Fruit fly (Drosophila melanogaster) whole organism, embryonic: ENCODE measurements around the gene syd.

ENCODE experiments used
- Atf6 ChIP-seq: fragments of 200-800 bp; sonication (Bioruptor generic); IDR thresholded peaks from 2 replicates; pipeline ENCODE4 v1.3.6; 2022; ENCODE audit warnings: missing biosample characterization, missing genetic modification characterization
- CG10654 ChIP-seq: fragments of 200-800 bp; sonication (Bioruptor generic); optimal IDR thresholded peaks from 2 replicates; lab custom pipeline; 2016; ENCODE audit warnings: missing biosample characterization, missing genetic modification characterization
- CG10959 ChIP-seq: fragments of 200-800 bp; sonication (Bioruptor generic); IDR thresholded peaks from 2 replicates; pipeline ENCODE4 v1.3.6; 2022; ENCODE audit warnings: missing biosample characterization, missing genetic modification characterization
- CG11085 ChIP-seq: fragments of 200-800 bp; sonication (Bioruptor generic); IDR thresholded peaks from 2 replicates; pipeline ENCODE4 v1.3.6; 2022; ENCODE audit warnings: missing biosample characterization, missing genetic modification characterization
- CG11398 ChIP-seq: fragments of 200-800 bp; sonication (Bioruptor generic); optimal IDR thresholded peaks from 2 replicates; lab custom pipeline; 2016; ENCODE audit warnings: missing biosample characterization, missing genetic modification characterization
- CG11695 ChIP-seq: fragments of 200-800 bp; sonication (Bioruptor generic); IDR thresholded peaks from 3 replicates; pipeline ENCODE4 v1.3.6; 2022; ENCODE audit warnings: missing biosample characterization, missing genetic modification characterization
- CG12104 ChIP-seq: fragments of 200-800 bp; sonication (Bioruptor generic); optimal IDR thresholded peaks from 3 replicates; lab custom pipeline; 2016; ENCODE audit warnings: missing biosample characterization, missing genetic modification characterization
- CG16863 ChIP-seq: fragments of 200-800 bp; sonication (Bioruptor generic); optimal IDR thresholded peaks from 3 replicates; lab custom pipeline; 2016; ENCODE audit warnings: missing biosample characterization, missing genetic modification characterization
- CG17359 ChIP-seq: fragments of 200-800 bp; sonication (Bioruptor generic); optimal IDR thresholded peaks from 3 replicates; lab custom pipeline; 2018; ENCODE audit warnings: missing biosample characterization, mild to moderate bottlenecking, missing genetic modification characterization, moderate library complexity
- CG18619 ChIP-seq: fragments of 200-800 bp; sonication (Bioruptor generic); optimal IDR thresholded peaks from 3 replicates; lab custom pipeline; 2017; ENCODE audit warnings: missing biosample characterization, mild to moderate bottlenecking, missing genetic modification characterization
- CG2199 ChIP-seq: fragments of 200-800 bp; sonication (Bioruptor generic); IDR thresholded peaks from 3 replicates; pipeline ENCODE4 v1.3.6; 2022; ENCODE audit warnings: missing biosample characterization, missing genetic modification characterization
- CG30403 ChIP-seq: fragments of 200-800 bp; sonication (Bioruptor generic); optimal IDR thresholded peaks from 3 replicates; lab custom pipeline; 2016; ENCODE audit warnings: missing biosample characterization, missing genetic modification characterization
- CG32767 ChIP-seq: fragments of 200-800 bp; sonication (Bioruptor generic); IDR thresholded peaks from 2 replicates; pipeline ENCODE4 v1.3.6; 2022; ENCODE audit warnings: missing biosample characterization, missing genetic modification characterization
- CG34376 ChIP-seq: fragments of 200-800 bp; sonication (Bioruptor generic); optimal IDR thresholded peaks from 2 replicates; lab custom pipeline; 2018; ENCODE audit warnings: missing biosample characterization, mild to moderate bottlenecking, missing genetic modification characterization
- CG4854 ChIP-seq: fragments of 200-800 bp; sonication (Bioruptor generic); optimal IDR thresholded peaks from 2 replicates; lab custom pipeline; 2016; ENCODE audit warnings: missing biosample characterization, missing genetic modification characterization, inconsistent platforms
- CG6765 ChIP-seq: fragments of 200-800 bp; sonication (Bioruptor generic); optimal IDR thresholded peaks from 3 replicates; lab custom pipeline; 2017; ENCODE audit warnings: missing biosample characterization, mild to moderate bottlenecking, missing genetic modification characterization
- CG7556 ChIP-seq: fragments of 200-800 bp; sonication (Bioruptor generic); optimal IDR thresholded peaks from 2 replicates; lab custom pipeline; 2017; ENCODE audit warnings: missing biosample characterization, mild to moderate bottlenecking, missing genetic modification characterization
- Doc2 ChIP-seq: fragments of 200-800 bp; sonication (Bioruptor generic); IDR thresholded peaks from 2 replicates; pipeline ENCODE4 v1.3.6; 2022; ENCODE audit warnings: missing biosample characterization, missing genetic modification characterization
- ERR ChIP-seq: fragments of 200-800 bp; sonication (Bioruptor generic); optimal IDR thresholded peaks from 2 replicates; lab custom pipeline; 2016; ENCODE audit warnings: missing biosample characterization, missing genetic modification characterization
- Ets65A ChIP-seq: fragments of 200-800 bp; sonication (Bioruptor generic); peaks from one replicate; lab custom pipeline; 2016; ENCODE audit warnings: missing biosample characterization, missing genetic modification characterization
- Fer2 ChIP-seq: fragments of 200-800 bp; sonication (Bioruptor generic); optimal IDR thresholded peaks from 2 replicates; lab custom pipeline; 2018; ENCODE audit warnings: missing biosample characterization, mild to moderate bottlenecking, missing genetic modification characterization, moderate library complexity
- Jarid2 ChIP-seq: fragments of 200-800 bp; sonication (Bioruptor generic); optimal IDR thresholded peaks from 3 replicates; lab custom pipeline; 2017; ENCODE audit warnings: mild to moderate bottlenecking, missing biosample characterization, missing genetic modification reagents, missing genetic modification characterization
- Lhr ChIP-seq: fragments of 200-800 bp; sonication (Bioruptor generic); optimal IDR thresholded peaks from 3 replicates; lab custom pipeline; 2017; ENCODE audit warnings: mild to moderate bottlenecking, missing biosample characterization, missing genetic modification reagents, missing genetic modification characterization
- MTF-1 ChIP-seq: fragments of 200-800 bp; sonication (Bioruptor generic); optimal IDR thresholded peaks from 2 replicates; lab custom pipeline; 2018; ENCODE audit warnings: missing biosample characterization, mild to moderate bottlenecking, missing genetic modification characterization, borderline replicate concordance
- Mrtf ChIP-seq: fragments of 200-800 bp; sonication (Bioruptor generic); IDR thresholded peaks from 3 replicates; pipeline ENCODE4 v1.3.6; 2022; ENCODE audit warnings: missing biosample characterization, missing genetic modification characterization
- PHDP ChIP-seq: fragments of 200-800 bp; sonication (Bioruptor generic); optimal IDR thresholded peaks from 3 replicates; lab custom pipeline; 2018; ENCODE audit warnings: missing biosample characterization, mild to moderate bottlenecking, missing genetic modification characterization, moderate library complexity
- Ptx1 ChIP-seq: fragments of 200-800 bp; sonication (Bioruptor generic); IDR thresholded peaks from 2 replicates; pipeline ENCODE4 v1.3.6; 2022; ENCODE audit warnings: missing biosample characterization, missing genetic modification characterization
- Scr ChIP-seq: fragments of 200-800 bp; sonication (Bioruptor generic); IDR thresholded peaks from 2 replicates; pipeline ENCODE4 v1.3.6; 2022; ENCODE audit warnings: missing biosample characterization, missing genetic modification characterization; ENCODE audit not compliant: partially characterized antibody
- Spps ChIP-seq: fragments of 200-800 bp; sonication (Bioruptor generic); optimal IDR thresholded peaks from 2 replicates; lab custom pipeline; 2018; ENCODE audit warnings: missing biosample characterization, mild to moderate bottlenecking, missing genetic modification characterization
- TFAM ChIP-seq: fragments of 200-800 bp; sonication (Bioruptor generic); optimal IDR thresholded peaks from 2 replicates; lab custom pipeline; 2017; ENCODE audit warnings: missing biosample characterization, missing genetic modification characterization, inconsistent platforms
- az2 ChIP-seq: fragments of 200-800 bp; sonication (Bioruptor generic); optimal IDR thresholded peaks from 3 replicates; lab custom pipeline; 2016; ENCODE audit warnings: missing biosample characterization, missing genetic modification characterization
- caup ChIP-seq: fragments of 200-800 bp; sonication (Bioruptor generic); optimal IDR thresholded peaks from 3 replicates; lab custom pipeline; 2017; ENCODE audit warnings: missing biosample characterization, mild to moderate bottlenecking, missing genetic modification characterization, moderate library complexity; ENCODE audit not compliant: severe bottlenecking
- dm ChIP-seq: fragments of 200-800 bp; sonication (Bioruptor generic); optimal IDR thresholded peaks from 3 replicates; lab custom pipeline; 2016; ENCODE audit warnings: missing biosample characterization, missing genetic modification characterization
- eve ChIP-seq, 2 experiments: fragments of >200 bp; optimal IDR thresholded peaks; 2 replicates each; lab custom pipeline; 2017; ENCODE audit warnings: missing biosample characterization in 2 of 2, missing genetic modification characterization in 2 of 2
- ftz-f1 ChIP-seq: fragments of 200-800 bp; sonication (Bioruptor generic); optimal IDR thresholded peaks from 2 replicates; lab custom pipeline; 2016; ENCODE audit warnings: missing biosample characterization, missing genetic modification characterization
- gsb-n ChIP-seq: fragments of 200-800 bp; sonication (Bioruptor generic); optimal IDR thresholded peaks from 3 replicates; lab custom pipeline; 2018; ENCODE audit warnings: missing biosample characterization, mild to moderate bottlenecking, missing genetic modification characterization
- nmo ChIP-seq: fragments of 200-800 bp; sonication (Bioruptor generic); optimal IDR thresholded peaks from 2 replicates; lab custom pipeline; 2018; ENCODE audit warnings: missing biosample characterization, mild to moderate bottlenecking, missing genetic modification characterization, moderate library complexity
- otp ChIP-seq: fragments of 200-800 bp; sonication (Bioruptor generic); IDR thresholded peaks from 3 replicates; pipeline ENCODE4, ENCODE4 v1.3.6; 2022; ENCODE audit warnings: missing biosample characterization, missing genetic modification characterization
- pan ChIP-seq, 4 experiments: fragments of >200 bp in 3 of 4; fragments of 200-800 bp in 1 of 4; sonication (Bioruptor generic) in 1 of 4; optimal IDR thresholded peaks in 3 of 4; IDR thresholded peaks in 1 of 4; 2 replicates each; pipeline versions ENCODE4 v1.3.6 to Lab custom; 2017 to 2022; ENCODE audit warnings: missing biosample characterization in 2 of 4, missing genetic modification characterization in 2 of 4, mixed read lengths in 1 of 4
- pnt ChIP-seq: fragments of 200-800 bp; sonication (Bioruptor generic); optimal IDR thresholded peaks from 3 replicates; lab custom pipeline; 2016; ENCODE audit warnings: missing biosample characterization, missing genetic modification characterization
- pum ChIP-seq: fragments of 200-800 bp; sonication (Bioruptor generic); optimal IDR thresholded peaks from 2 replicates; lab custom pipeline; 2016; ENCODE audit warnings: missing biosample characterization, missing genetic modification characterization
- sisA ChIP-seq: fragments of 200-800 bp; sonication (Bioruptor generic); IDR thresholded peaks from 2 replicates; pipeline ENCODE4 v1.3.6; 2022; ENCODE audit warnings: missing biosample characterization, missing genetic modification characterization
- sob ChIP-seq: fragments of 200-800 bp; sonication (Bioruptor generic); IDR thresholded peaks from 2 replicates; pipeline ENCODE4 v1.3.6; 2022; ENCODE audit warnings: missing biosample characterization, missing genetic modification characterization
- tgo ChIP-seq: fragments of 200-800 bp; sonication (Bioruptor generic); IDR thresholded peaks from 3 replicates; pipeline ENCODE4 v1.3.6; 2022; ENCODE audit warnings: missing biosample characterization, missing genetic modification characterization
- tin ChIP-seq: fragments of 200-800 bp; sonication (Bioruptor generic); optimal IDR thresholded peaks from 3 replicates; lab custom pipeline; 2016; ENCODE audit warnings: missing biosample characterization, missing genetic modification characterization
- twi ChIP-seq: fragments of 200-800 bp; optimal IDR thresholded peaks from 2 replicates; lab custom pipeline; 2019; ENCODE audit warnings: missing biosample characterization, mild to moderate bottlenecking, missing genetic modification characterization, moderate library complexity
- unpg ChIP-seq: fragments of 200-800 bp; sonication (Bioruptor generic); optimal IDR thresholded peaks from 3 replicates; lab custom pipeline; 2018; ENCODE audit warnings: missing biosample characterization, mild to moderate bottlenecking, missing genetic modification characterization, moderate library complexity
- wek ChIP-seq: fragments of 200-800 bp; sonication (Bioruptor generic); optimal IDR thresholded peaks from 3 replicates; lab custom pipeline; 2018; ENCODE audit warnings: missing biosample characterization, mild to moderate bottlenecking, missing genetic modification characterization, moderate library complexity
- zfh1 ChIP-seq: fragments of 200-800 bp; sonication (Bioruptor generic); IDR thresholded peaks from 3 replicates; pipeline ENCODE4 v1.3.6; 2022; ENCODE audit warnings: missing biosample characterization, missing genetic modification characterization

The syd gene

dm6 chr3L:7911765-7912556 lies 24.0 kb downstream of the syd start, which contains the start of the genes pbl and CG8281 (continued):
- 0 out of 2 replicates have a peak, but pooled peaks have one; percentile 23 for TF ChIP-seq Atf6
- no peak for TF ChIP-seq MTF-1
- no peak; the same call in 1 of the 2 replicates for TF ChIP-seq sob (GFP tag; lab: Robert Waterston, UW)
- peak; percentile 75 for TF ChIP-seq nmo (GFP tag; lab: Kevin White, UChicago)
- TF ChIP-seq CG32767 = no peak
- no peak for TF ChIP-seq Doc2 (GFP tag; lab: Robert Waterston, UW)
- TF ChIP-seq caup = peak; percentile 49
- TF ChIP-seq CG30403 (GFP tag; lab: Kevin White, UChicago) = peak; percentile 49
- no peak for TF ChIP-seq TFAM (GFP tag; lab: Kevin White, UChicago)
- TF ChIP-seq sisA = no peak
- TF ChIP-seq CG10654 = no peak
- peak; percentile 73 for TF ChIP-seq Scr (GFP tag; lab: Robert Waterston, UW)
- TF ChIP-seq Fer2 (tag; lab: Kevin White, UChicago) = no peak
- 0 out of 3 replicates have a peak, but pooled peaks have one; percentile 65 for TF ChIP-seq CG2199 (GFP tag; lab: Robert Waterston, UW)
- no peak for TF ChIP-seq CG11085 (GFP tag; lab: Robert Waterston, UW)
- no peak for TF ChIP-seq tgo (GFP tag; lab: Robert Waterston, UW)
- TF ChIP-seq Mrtf (GFP tag; lab: Robert Waterston, UW) = no peak
- peak; percentile 43 for TF ChIP-seq unpg (GFP tag; lab: Kevin White, UChicago)
- no peak for TF ChIP-seq twi
- peak; percentile 41 for TF ChIP-seq dm
- peak; percentile 26 for TF ChIP-seq CG18619 (GFP tag; lab: Kevin White, UChicago)
- peak; percentile 66 for TF ChIP-seq PHDP (tag; lab: Kevin White, UChicago)
- TF ChIP-seq ftz-f1 = no peak
- no peak for TF ChIP-seq pan (optimal IDR thresholded peaks at IDR 0.05; lab: Kevin White, UChicago)
- TF ChIP-seq pan (GFP tag; optimal IDR thresholded peaks at IDR 0.05 in 1 of 2, IDR thresholded peaks at IDR 0.05 in 1 of 2) = peak in 1 of 2 experiments; percentile 54
- peak; percentile 24 for TF ChIP-seq Jarid2 (GFP tag; lab: Kevin White, UChicago)
- no peak for TF ChIP-seq CG4854
- TF ChIP-seq az2 = peak; percentile 57
- no peak for TF ChIP-seq ERR
- TF ChIP-seq Ptx1 (GFP tag; lab: Robert Waterston, UW) = peak; percentile 46
- TF ChIP-seq tin (GFP tag; lab: Kevin White, UChicago) = peak; percentile 66
- TF ChIP-seq gsb-n (tag; lab: Kevin White, UChicago) = no peak
- TF ChIP-seq zfh1 (GFP tag; lab: Robert Waterston, UW) = peak; percentile 68
- no peak for TF ChIP-seq CG11398
- TF ChIP-seq CG12104 = peak; percentile 18
- peak; percentile 70; the same call in 2 of the 3 replicates for TF ChIP-seq CG11695 (GFP tag; lab: Robert Waterston, UW)
- TF ChIP-seq wek (GFP tag; lab: Kevin White, UChicago) = peak; percentile 97
- TF ChIP-seq CG6765 (GFP tag; lab: Kevin White, UChicago) = peak; percentile 28
- TF ChIP-seq CG10959 (GFP tag; lab: Robert Waterston, UW) = peak; percentile 38; the same call in 1 of the 2 replicates
- no peak for TF ChIP-seq otp (GFP tag; lab: Robert Waterston, UW)
- no peak for TF ChIP-seq pum (GFP tag; lab: Kevin White, UChicago)
- TF ChIP-seq eve (GFP tag; optimal IDR thresholded peaks at IDR 0.05; lab: Kevin White, UChicago) = no peak
- peak; percentile 21 for TF ChIP-seq pnt (GFP tag; lab: Kevin White, UChicago)
- peak; percentile 71 for TF ChIP-seq Ets65A (GFP tag; lab: Kevin White, UChicago)
- peak; percentile 59 for TF ChIP-seq CG17359
- TF ChIP-seq CG7556 (GFP tag; lab: Kevin White, UChicago) = peak; percentile 33
- no peak for TF ChIP-seq CG34376 (GFP tag; lab: Kevin White, UChicago)
- TF ChIP-seq Lhr = peak; percentile 54
- TF ChIP-seq CG16863 (GFP tag; lab: Kevin White, UChicago) = peak; percentile 66
- TF ChIP-seq Spps (tag; lab: Kevin White, UChicago) = no peak
